Worm (Caenorhabditis elegans): ENCODE measurements around the gene nspb-10.

nspb-10 gene

ce11 chrII:14561549-14562115 is 26.4 kb downstream of the nspb-10 start, which contains the start of gene mog-4 (continued):
- TF ChIP-seq elt-2 (tag; optimal IDR thresholded peaks at IDR 0.05) (peak; percentile 86), dpl-1 (GFP tag; optimal IDR thresholded peaks at IDR 0.05) (peak; percentile 74 to 83 (median 77)), lin-35 (GFP tag; optimal IDR thresholded peaks at IDR 0.05) (peak; percentile 69 to 86), grh-1 (GFP tag; IDR thresholded peaks at IDR 0.05) (peak; percentile 99), C04F5.9 (tag; optimal IDR thresholded peaks at IDR 0.05) (peak; percentile 97), mdl-1 (tag; optimal IDR thresholded peaks at IDR 0.05) (peak in 1 of 2 experiments; percentile 81), C34B4.2 (tag; optimal IDR thresholded peaks at IDR 0.05) (peak; percentile 54), dsc-1 (tag; optimal IDR thresholded peaks at IDR 0.05) (peak; percentile 98), skn-1 (tag; optimal IDR thresholded peaks at IDR 0.05) (peak; percentile 33), nhr-77 (tag; optimal IDR thresholded peaks at IDR 0.05) (peak; percentile 95), ceh-82 (tag; optimal IDR thresholded peaks at IDR 0.05) (peak; percentile 61 to 74 (median 63)), sup-37 (GFP tag; optimal IDR thresholded peaks at IDR 0.05) (peak; percentile 83), nhr-85 (tag) (peak; percentile 98), nhr-237 (tag; optimal IDR thresholded peaks at IDR 0.05) (peak; percentile 46), aha-1 (tag; optimal IDR thresholded peaks at IDR 0.05) (peak; percentile 6), lin-13 (GFP tag; optimal IDR thresholded peaks at IDR 0.05) (peak; percentile 71), tbx-2 (tag; optimal IDR thresholded peaks at IDR 0.05) (peak; percentile 97), mab-9 (GFP tag; IDR thresholded peaks at IDR 0.05) (peak; percentile 100), rnt-1 (tag; optimal IDR thresholded peaks at IDR 0.05) (peak; percentile 96), ces-1 (GFP tag; optimal IDR thresholded peaks at IDR 0.05) (peak; percentile 34), lin-39 (tag; optimal IDR thresholded peaks at IDR 0.05) (peak; percentile 38), nhr-71 (tag; optimal IDR thresholded peaks at IDR 0.05) (peak; percentile 99), lsy-2 (tag; optimal IDR thresholded peaks at IDR 0.05) (peak; percentile 98), ceh-8 (GFP tag; optimal IDR thresholded peaks at IDR 0.05) (peak; percentile 95), pax-3 (tag; optimal IDR thresholded peaks at IDR 0.05) (peak; percentile 98), Y116A8C.19 (tag; optimal IDR thresholded peaks at IDR 0.05; ENCODE audit: borderline replicate concordance) (peak; percentile 59), nhr-90 (tag; optimal IDR thresholded peaks at IDR 0.05; ENCODE audit: poor library complexity) (peak; percentile 98), lin-15B (tag; optimal IDR thresholded peaks at IDR 0.05) (peak; percentile 73), efl-3 (GFP tag; optimal IDR thresholded peaks at IDR 0.05) (peak; percentile 73), ceh-88 (GFP tag; IDR thresholded peaks at IDR 0.05) (peak; percentile 100), ceh-90 (tag; optimal IDR thresholded peaks at IDR 0.05) (peak; percentile 82), irx-1 (tag; optimal IDR thresholded peaks at IDR 0.05) (peak; percentile 95), lir-3 (tag; optimal IDR thresholded peaks at IDR 0.05; ENCODE audit: poor library complexity) (peak; percentile 99), ets-5 (GFP tag; IDR thresholded peaks at IDR 0.05) (peak; percentile 92; the same call in 1 of the 2 replicates), unc-130 (tag; optimal IDR thresholded peaks at IDR 0.05) (peak; percentile 81), aly-2 (tag; optimal IDR thresholded peaks at IDR 0.05) (peak; percentile 45), efl-1 (optimal IDR thresholded peaks at IDR 0.05) (peak; percentile 85 to 86), efl-1 (GFP tag; optimal IDR thresholded peaks at IDR 0.05 in 1 of 2) (peak; percentile 77 to 98), ztf-4 (tag; optimal IDR thresholded peaks at IDR 0.05) (peak; percentile 63), sox-4 (tag; optimal IDR thresholded peaks at IDR 0.05) (peak; percentile 93), mep-1 (tag; optimal IDR thresholded peaks at IDR 0.05) (peak; percentile 88), vab-15 (tag; optimal IDR thresholded peaks at IDR 0.05) (peak; percentile 91), xbp-1 (tag; optimal IDR thresholded peaks at IDR 0.05) (peak; percentile 96), nhr-47 (tag; optimal IDR thresholded peaks at IDR 0.05) (peak; percentile 99), hlh-4 (tag; optimal IDR thresholded peaks at IDR 0.05) (peak; percentile 67), ztf-11 (tag; optimal IDR thresholded peaks at IDR 0.05) (peak in 1 of 2 experiments; percentile 96), nhr-20 (tag; optimal IDR thresholded peaks at IDR 0.05) (peak; percentile 97), fos-1 (tag; optimal IDR thresholded peaks at IDR 0.05) (peak; percentile 26)

Data from whole organism, L1 larva.